Worm (Caenorhabditis elegans) whole organism, midembryonic: ENCODE results near the gene R07E5.4.

Experiments used
- flt-1 ChIP-seq: fragments of 200-800 bp; sonication (Bioruptor generic); IDR thresholded peaks from 2 replicates; pipeline ENCODE4 v1.3.6; 2022; ENCODE audit warnings: missing genetic modification characterization, missing compliant biosample characterization
- klf-2 ChIP-seq: fragments of 200-800 bp; sonication (Bioruptor generic); conservative IDR thresholded peaks from 2 replicates; pipeline ENCODE4 v1.3.6; 2022; ENCODE audit warnings: missing genetic modification reagents, missing genetic modification characterization, missing compliant biosample characterization
- med-1 ChIP-seq: sonication (generic microtip); optimal IDR thresholded peaks from 2 replicates; lab custom pipeline; 2017; ENCODE audit warnings: missing genetic modification characterization, mild to moderate bottlenecking, missing compliant biosample characterization, antibody characterized with exemption, missing genetic modification reagents; ENCODE audit not compliant: insufficient read depth
- ref-1 ChIP-seq: fragments of 200-800 bp; sonication (Bioruptor generic); conservative IDR thresholded peaks from 2 replicates; pipeline ENCODE4 v1.3.6; 2022; ENCODE audit warnings: missing genetic modification reagents, missing genetic modification characterization, missing compliant biosample characterization

- TF ChIP-seq med-1 (no peak), flt-1 (GFP tag; lab: Robert Waterston, UW) (no peak), ref-1 (GFP tag; lab: Robert Waterston, UW) (no peak), klf-2 (GFP tag; lab: Robert Waterston, UW) (no peak)
Observed at ce11 chrIII:4412108-4413009, 17.8 kb downstream of the R07E5.4 start.
